Worm (Caenorhabditis elegans): ENCODE results near the gene kin-5.

Gene kin-5

DNA sequence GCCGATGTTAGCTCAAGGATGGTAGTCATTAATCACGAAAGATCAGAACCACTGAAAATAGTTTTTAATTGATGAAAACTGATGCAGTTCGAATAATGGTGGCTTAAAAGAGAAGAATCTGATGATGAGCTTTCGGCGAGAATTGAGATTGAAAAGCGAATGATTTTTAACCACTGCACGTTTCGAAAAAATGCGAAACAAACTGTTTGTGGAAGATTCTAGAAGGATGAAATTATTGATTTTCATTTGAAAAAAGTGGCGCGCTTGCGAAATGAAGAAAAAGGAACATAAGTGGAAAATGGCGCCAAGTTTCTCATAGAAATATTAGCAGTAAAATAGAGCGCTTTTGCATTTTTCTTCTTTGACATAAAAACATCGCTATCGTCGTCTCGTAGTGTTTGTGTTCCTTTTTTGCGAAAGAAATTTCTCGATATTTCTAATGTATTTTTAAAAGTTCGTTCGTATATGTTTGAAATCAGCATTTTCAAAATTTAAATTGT is 26.0 kb upstream of the kin-5 start, which contains the start of gene uba-1 (continued):
- TF ChIP-seq ztf-11 (tag; optimal IDR thresholded peaks at IDR 0.05) (no peak), unc-62 (GFP tag; optimal IDR thresholded peaks at IDR 0.05) (no peak), F16B12.6 (tag; optimal IDR thresholded peaks at IDR 0.05) (no peak), fkh-4 (tag; optimal IDR thresholded peaks at IDR 0.05; ENCODE audit: borderline replicate concordance) (no peak), fkh-8 (tag; optimal IDR thresholded peaks at IDR 0.05) (no peak), ceh-88 (GFP tag; IDR thresholded peaks at IDR 0.05) (no peak), pag-3 (tag; optimal IDR thresholded peaks at IDR 0.05; ENCODE audit: borderline replicate concordance, insufficient read depth) (no peak), hlh-17 (GFP tag; optimal IDR thresholded peaks at IDR 0.05; ENCODE audit: borderline replicate concordance) (no peak), skn-1 (tag; optimal IDR thresholded peaks at IDR 0.05) (no peak), lin-13 (GFP tag; optimal IDR thresholded peaks at IDR 0.05) (no peak), mab-9 (GFP tag; IDR thresholded peaks at IDR 0.05) (no peak), lir-3 (tag; optimal IDR thresholded peaks at IDR 0.05; ENCODE audit: poor library complexity) (no peak), ztf-4 (tag; optimal IDR thresholded peaks at IDR 0.05) (peak; percentile 52), nhr-237 (tag; optimal IDR thresholded peaks at IDR 0.05) (no peak), nhr-84 (tag; optimal IDR thresholded peaks at IDR 0.05) (no peak), C04F5.9 (tag; optimal IDR thresholded peaks at IDR 0.05) (no peak), C16A3.4 (tag; optimal IDR thresholded peaks at IDR 0.05) (no peak), zip-4 (GFP tag; optimal IDR thresholded peaks at IDR 0.05) (no peak), nhr-19 (GFP tag; conservative IDR thresholded peaks at IDR 0.05) (no peak), grh-1 (GFP tag; IDR thresholded peaks at IDR 0.05) (no peak), ceh-63 (GFP tag; optimal IDR thresholded peaks at IDR 0.05) (no peak), nhr-85 (tag) (peak; percentile 60), sup-37 (GFP tag; optimal IDR thresholded peaks at IDR 0.05) (no peak), tlp-1 (tag; optimal IDR thresholded peaks at IDR 0.05) (no peak), nhr-76 (tag; optimal IDR thresholded peaks at IDR 0.05) (no peak), rnt-1 (tag; optimal IDR thresholded peaks at IDR 0.05) (no peak), aly-2 (tag; optimal IDR thresholded peaks at IDR 0.05) (no peak), hlh-4 (tag; optimal IDR thresholded peaks at IDR 0.05) (no peak), egl-27 (tag; optimal IDR thresholded peaks at IDR 0.05) (no peak), sox-4 (tag; optimal IDR thresholded peaks at IDR 0.05) (no peak)

DNA sequence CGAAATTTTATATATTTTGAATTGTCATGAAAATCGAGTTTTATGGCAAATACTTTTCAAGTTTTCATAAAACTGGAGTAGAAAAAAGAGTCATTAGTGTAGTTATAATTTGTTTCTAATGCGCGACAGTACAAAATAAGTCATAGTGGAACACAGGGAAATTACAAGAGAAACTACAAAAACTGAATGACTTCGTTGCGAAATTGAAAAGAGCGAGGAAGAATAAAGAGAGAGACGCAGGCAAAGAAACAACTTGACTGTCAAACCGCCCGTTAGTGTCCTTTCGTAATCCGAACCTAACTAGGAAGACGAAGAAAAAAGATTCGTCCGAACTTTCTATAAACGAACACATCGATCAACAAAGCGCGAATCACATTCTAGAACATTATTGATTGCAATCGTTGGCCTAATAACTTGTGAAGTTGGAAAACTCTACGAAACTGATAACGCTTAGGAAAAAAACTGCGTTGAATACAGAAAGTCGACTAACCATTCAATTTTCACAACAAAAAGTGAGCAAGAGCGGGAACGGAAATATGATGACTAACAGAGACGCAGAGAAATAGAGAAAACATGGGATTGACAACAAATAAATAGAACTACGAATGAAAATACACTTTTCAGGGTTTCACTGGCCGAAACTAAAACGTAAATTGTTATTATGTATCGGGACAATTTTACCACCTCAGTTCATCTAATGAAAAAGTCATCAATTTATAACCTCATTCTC is 24.6 kb upstream of the kin-5 start:
- TF ChIP-seq fos-1 (tag; optimal IDR thresholded peaks at IDR 0.05) (no peak), blmp-1 (tag; optimal IDR thresholded peaks at IDR 0.05) (peak; percentile 48), C04F5.9 (tag; optimal IDR thresholded peaks at IDR 0.05) (no peak), skn-1 (tag; optimal IDR thresholded peaks at IDR 0.05) (peak; percentile 33)

DNA sequence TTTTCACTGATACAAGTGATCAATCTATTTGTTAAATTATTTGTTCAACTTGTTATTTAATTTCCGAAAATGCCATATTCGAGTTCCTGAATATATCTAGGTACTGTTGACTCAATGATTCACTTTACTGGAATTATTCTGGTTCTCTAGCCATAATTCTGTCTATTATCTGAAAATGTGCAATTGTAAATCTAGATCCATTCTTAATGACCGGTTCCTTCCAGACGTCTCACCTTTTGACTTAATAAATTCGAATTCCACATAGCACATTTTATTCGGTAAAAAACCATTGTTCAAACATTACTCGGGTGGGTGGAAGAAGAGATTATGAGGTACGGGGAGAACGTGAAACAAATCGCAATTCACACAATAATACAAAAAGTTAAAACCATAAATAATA is 20.4 kb upstream of the kin-5 start:
- TF ChIP-seq tlp-1 (tag; optimal IDR thresholded peaks at IDR 0.05) (no peak), aly-2 (tag; optimal IDR thresholded peaks at IDR 0.05) (peak; percentile 61), grh-1 (GFP tag; IDR thresholded peaks at IDR 0.05) (no peak), elt-3 (tag; optimal IDR thresholded peaks at IDR 0.05) (no peak)

DNA sequence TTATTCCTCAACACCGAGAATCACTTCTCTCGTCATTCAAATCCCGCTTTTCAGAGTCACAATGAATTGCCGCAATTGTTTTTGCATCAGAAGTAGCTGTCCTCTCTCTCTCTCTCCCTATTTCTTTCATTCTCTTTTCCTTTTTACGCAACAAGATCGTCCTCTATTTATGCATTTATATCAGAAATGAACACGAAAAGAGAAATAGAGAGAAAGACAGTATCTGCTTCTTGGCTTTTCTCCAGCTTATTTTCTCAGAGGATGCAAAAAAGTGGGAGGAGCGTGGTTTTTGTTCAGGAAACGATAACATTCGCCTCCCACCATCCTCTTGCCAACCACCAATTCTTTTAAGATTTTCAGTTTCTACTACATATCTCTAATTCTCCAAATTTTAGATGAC is 13.9 kb upstream of the kin-5 start, which contains the start of gene mam-2:
Gene mam-2 (plus strand): TSS at position 301 of the 400 bp plus-strand sequence.
- TF ChIP-seq blmp-1 (tag; optimal IDR thresholded peaks at IDR 0.05) = peak; percentile 30
- TF ChIP-seq ets-5 (GFP tag; IDR thresholded peaks at IDR 0.05) = no peak

Measured in whole organism, L1 larva.